Fruit fly (Drosophila melanogaster): Measurements from ENCODE around the gene Try29F.

Try29F gene

dm6 chr2L:8998237-8998636 lies at the start of gene Try29F:
Gene Try29F (plus strand): TSS chr2L:8998537.
- TF ChIP-seq Sin3A (optimal IDR thresholded peaks at IDR 0.05) = no peak
- no peak for TF ChIP-seq ttk (optimal IDR thresholded peaks at IDR 0.05)

- no peak for TF ChIP-seq Sin3A (optimal IDR thresholded peaks at IDR 0.05)
These were observed 49.7 kb upstream of the Try29F start for dm6 chr2L:8948650-8949049.

dm6 chr2L:8949919-8950722 lies 48.2 kb upstream of the Try29F start:
- TF ChIP-seq h (optimal IDR thresholded peaks at IDR 0.05) = no peak
- no peak for TF ChIP-seq insv (optimal IDR thresholded peaks at IDR 0.05)
- TF ChIP-seq ttk (optimal IDR thresholded peaks at IDR 0.05) = no peak
- no peak for TF ChIP-seq Sin3A (optimal IDR thresholded peaks at IDR 0.05)
- TF ChIP-seq psq (optimal IDR thresholded peaks at IDR 0.05) = no peak
- TF ChIP-seq Myc (optimal IDR thresholded peaks at IDR 0.05) = no peak

dm6 chr2L:8951184-8951934 lies 47.0 kb upstream of the Try29F start, which contains the start of gene C1GalTA:
Gene C1GalTA (minus strand): TSS chr2L:8951216.
- no peak for TF ChIP-seq ttk (optimal IDR thresholded peaks at IDR 0.05)
- TF ChIP-seq h (optimal IDR thresholded peaks at IDR 0.05) = no peak
- TF ChIP-seq insv (optimal IDR thresholded peaks at IDR 0.05) = no peak
- no peak for TF ChIP-seq psq (optimal IDR thresholded peaks at IDR 0.05)
- TF ChIP-seq Sin3A (optimal IDR thresholded peaks at IDR 0.05) = no peak
- TF ChIP-seq Myc (optimal IDR thresholded peaks at IDR 0.05) = no peak

- TF ChIP-seq h (optimal IDR thresholded peaks at IDR 0.05) = no peak
- no peak for TF ChIP-seq Sin3A (optimal IDR thresholded peaks at IDR 0.05)
- TF ChIP-seq ttk (optimal IDR thresholded peaks at IDR 0.05) = no peak
- no peak for TF ChIP-seq insv (optimal IDR thresholded peaks at IDR 0.05)
- no peak for TF ChIP-seq Myc (optimal IDR thresholded peaks at IDR 0.05)
- TF ChIP-seq psq (optimal IDR thresholded peaks at IDR 0.05) = no peak
These were observed 45.9 kb upstream of the Try29F start for dm6 chr2L:8952194-8953037.

dm6 chr2L:8955597-8956335 lies 42.6 kb upstream of the Try29F start:
- TF ChIP-seq insv (optimal IDR thresholded peaks at IDR 0.05) (no peak), ttk (optimal IDR thresholded peaks at IDR 0.05) (no peak), Myc (optimal IDR thresholded peaks at IDR 0.05) (no peak), psq (optimal IDR thresholded peaks at IDR 0.05) (no peak), Sin3A (optimal IDR thresholded peaks at IDR 0.05) (no peak), h (optimal IDR thresholded peaks at IDR 0.05) (no peak)

DNA sequence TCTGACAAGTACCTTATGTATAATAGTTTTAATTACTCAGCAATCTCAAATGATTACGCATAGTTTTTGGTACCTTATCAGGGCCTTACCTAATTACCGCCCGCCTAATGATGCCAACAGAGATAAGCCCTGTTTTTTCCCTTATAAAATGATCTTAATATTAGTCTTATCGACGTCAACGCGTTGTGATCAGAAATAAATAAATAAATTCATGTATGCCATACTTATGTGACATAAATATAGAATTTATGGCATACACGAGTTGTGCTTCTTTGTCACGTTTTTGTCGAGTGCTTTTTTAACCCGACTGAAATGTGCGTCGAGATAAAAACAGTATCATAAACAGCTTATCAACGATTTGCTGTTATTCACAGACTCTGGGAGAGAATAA lies 42.0 kb upstream of the Try29F start:
- TF ChIP-seq psq (optimal IDR thresholded peaks at IDR 0.05) (no peak), ttk (optimal IDR thresholded peaks at IDR 0.05) (no peak), Myc (optimal IDR thresholded peaks at IDR 0.05) (no peak), h (optimal IDR thresholded peaks at IDR 0.05) (no peak), insv (optimal IDR thresholded peaks at IDR 0.05) (no peak), Sin3A (optimal IDR thresholded peaks at IDR 0.05) (no peak)

dm6 chr2L:8957152-8957551 lies 41.2 kb upstream of the Try29F start:
- no peak for TF ChIP-seq Myc (optimal IDR thresholded peaks at IDR 0.05)

- TF ChIP-seq ttk (optimal IDR thresholded peaks at IDR 0.05) (no peak), insv (optimal IDR thresholded peaks at IDR 0.05) (no peak), Myc (optimal IDR thresholded peaks at IDR 0.05) (no peak), h (optimal IDR thresholded peaks at IDR 0.05) (no peak), psq (optimal IDR thresholded peaks at IDR 0.05) (no peak), Sin3A (optimal IDR thresholded peaks at IDR 0.05) (no peak)
These were observed 40.3 kb upstream of the Try29F start for dm6 chr2L:8958046-8958497.

DNA sequence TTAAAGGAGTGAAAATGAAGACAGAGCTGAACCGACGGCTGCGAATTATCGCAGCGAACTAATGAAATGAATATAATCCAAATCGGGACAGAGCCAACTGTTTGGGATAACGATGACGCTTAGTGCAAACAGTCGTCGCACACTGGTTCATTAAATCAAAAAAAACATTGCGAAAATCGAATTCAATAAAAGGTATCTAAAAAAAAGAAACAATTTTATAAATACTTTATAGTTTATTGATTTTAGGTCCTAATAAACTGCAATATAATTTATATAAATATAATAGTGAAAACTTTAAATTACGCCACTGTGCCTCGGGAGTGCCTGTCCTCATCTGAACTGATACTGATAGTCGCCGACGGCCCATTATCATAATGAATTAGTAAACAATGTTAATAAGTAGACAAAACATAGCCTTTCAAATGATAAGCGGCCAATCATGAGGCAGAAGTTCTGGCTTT lies 39.3 kb upstream of the Try29F start, which contains the start of gene CG31886:
Gene CG31886 (minus strand): TSS at position 51 of the 461 bp plus-strand sequence.
- TF ChIP-seq ttk (optimal IDR thresholded peaks at IDR 0.05) (no peak), psq (optimal IDR thresholded peaks at IDR 0.05) (no peak), Sin3A (optimal IDR thresholded peaks at IDR 0.05) (no peak), h (optimal IDR thresholded peaks at IDR 0.05) (no peak), insv (optimal IDR thresholded peaks at IDR 0.05) (no peak), Myc (optimal IDR thresholded peaks at IDR 0.05) (no peak)

- no peak for TF ChIP-seq Myc (optimal IDR thresholded peaks at IDR 0.05)
- TF ChIP-seq Sin3A (optimal IDR thresholded peaks at IDR 0.05) = no peak
- no peak for TF ChIP-seq h (optimal IDR thresholded peaks at IDR 0.05)
- TF ChIP-seq ttk (optimal IDR thresholded peaks at IDR 0.05) = no peak
- TF ChIP-seq insv (optimal IDR thresholded peaks at IDR 0.05) = no peak
These were observed 36.1 kb upstream of the Try29F start, which contains the start of the genes CG9525 and CG32985 for dm6 chr2L:8962254-8962653. Gene CG9525 (minus strand): TSS chr2L:8962354. Gene CG32985 (plus strand): TSS chr2L:8962533.

All from Kc167 (cell line).